Worm (Caenorhabditis elegans): ENCODE data around the gene cex-2.
A peak's percentile ranks its signal among the peaks of the same experiment; 100 is the strongest.

DNA sequence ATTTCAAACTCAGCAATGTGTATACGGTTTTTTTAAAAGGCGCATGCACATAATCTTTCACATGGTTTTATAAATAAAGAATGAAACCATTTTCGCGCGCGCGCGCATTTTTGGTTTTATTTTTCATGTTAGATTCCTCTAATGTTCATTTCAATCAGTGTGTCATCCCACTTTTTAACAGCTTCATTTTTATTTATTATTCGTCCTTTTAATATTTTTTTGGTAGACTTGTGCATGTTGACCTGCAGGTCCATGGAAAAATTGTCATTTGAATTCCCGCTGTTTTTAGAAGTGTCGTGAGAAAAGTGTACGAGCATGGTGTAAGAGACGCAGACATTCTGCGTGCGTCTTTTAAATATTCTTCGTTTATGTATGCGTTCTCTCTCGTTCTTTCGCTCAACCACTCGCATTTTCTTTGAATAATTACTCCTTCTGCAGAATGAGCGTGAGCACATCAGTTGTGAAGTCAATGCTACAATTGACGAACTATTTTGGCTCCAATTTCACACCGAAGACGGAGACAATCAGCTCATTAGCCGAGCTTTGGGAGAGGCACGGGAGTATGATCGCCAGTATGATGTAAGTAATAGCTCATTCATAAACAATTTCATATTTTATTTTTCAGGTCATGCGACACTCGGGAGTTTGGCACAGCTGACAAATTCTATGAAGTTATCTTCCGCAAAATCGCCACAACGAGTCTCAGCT is 25.2 kb upstream of the cex-2 start, which contains the start of gene lin-5:
- TF ChIP-seq lin-13 (GFP tag; optimal IDR thresholded peaks at IDR 0.05) (peak; percentile 20), pha-4 (GFP tag; IDR thresholded peaks at IDR 0.05) (no peak), pha-4 (tag; optimal IDR thresholded peaks at IDR 0.05) (no peak)

Data from whole organism, L4 larva.